Fruit fly (Drosophila melanogaster) whole organism, embryonic: ENCODE measurements around the gene Mondo.

Source experiments
- Bdp1 ChIP-seq: fragments of 200-800 bp; sonication (Bioruptor generic); optimal IDR thresholded peaks from 3 replicates; lab custom pipeline; 2016; ENCODE audit warnings: missing biosample characterization, missing genetic modification characterization
- C15 ChIP-seq: fragments of 200-800 bp; sonication (Bioruptor generic); IDR thresholded peaks from 3 replicates; pipeline ENCODE4 v1.3.6; 2022; ENCODE audit warnings: missing biosample characterization, missing genetic modification characterization
- CG10274 ChIP-seq: fragments of 200-800 bp; sonication (Bioruptor generic); optimal IDR thresholded peaks from 3 replicates; lab custom pipeline; 2017; ENCODE audit warnings: missing biosample characterization, mild to moderate bottlenecking, missing genetic modification characterization
- CG10366 ChIP-seq: fragments of 200-800 bp; sonication (Bioruptor generic); IDR thresholded peaks from 2 replicates; pipeline ENCODE4 v1.3.6; 2022; ENCODE audit warnings: missing biosample characterization, missing genetic modification characterization
- CG11696 ChIP-seq: fragments of 200-800 bp; sonication (Bioruptor generic); IDR thresholded peaks from 2 replicates; pipeline ENCODE4 v1.3.6; 2022; ENCODE audit warnings: missing biosample characterization, missing genetic modification characterization
- CG12071 ChIP-seq: fragments of 200-800 bp; sonication (Bioruptor generic); optimal IDR thresholded peaks from 3 replicates; lab custom pipeline; 2018; ENCODE audit warnings: missing biosample characterization, mild to moderate bottlenecking, missing genetic modification characterization
- CG12219 ChIP-seq: fragments of 200-800 bp; sonication (Bioruptor generic); optimal IDR thresholded peaks from 3 replicates; lab custom pipeline; 2018; ENCODE audit warnings: missing biosample characterization, mild to moderate bottlenecking, missing genetic modification characterization
- CG12299 ChIP-seq: fragments of 200-800 bp; sonication (Bioruptor generic); optimal IDR thresholded peaks from 2 replicates; lab custom pipeline; 2018; ENCODE audit warnings: missing biosample characterization, mild to moderate bottlenecking, missing genetic modification characterization
- CG13287 ChIP-seq: fragments of 200-800 bp; sonication (Bioruptor generic); IDR thresholded peaks from 2 replicates; pipeline ENCODE4 v1.3.6; 2022; ENCODE audit warnings: missing biosample characterization, missing genetic modification characterization; ENCODE audit not compliant: partially characterized antibody
- CG13424 ChIP-seq: fragments of 200-800 bp; sonication (Bioruptor generic); optimal IDR thresholded peaks from 2 replicates; lab custom pipeline; 2019; ENCODE audit warnings: missing biosample characterization, mild to moderate bottlenecking, missing genetic modification characterization, moderate library complexity
- CG13894 ChIP-seq: fragments of 200-800 bp; sonication (Bioruptor generic); optimal IDR thresholded peaks from 3 replicates; lab custom pipeline; 2018; ENCODE audit warnings: missing biosample characterization, mild to moderate bottlenecking, missing genetic modification characterization, moderate library complexity
- CG30403 ChIP-seq: fragments of 200-800 bp; sonication (Bioruptor generic); optimal IDR thresholded peaks from 3 replicates; lab custom pipeline; 2016; ENCODE audit warnings: missing biosample characterization, missing genetic modification characterization
- CG31224 ChIP-seq: fragments of 200-800 bp; sonication (Bioruptor generic); IDR thresholded peaks from 2 replicates; pipeline ENCODE4 v1.3.6; 2022; ENCODE audit warnings: missing biosample characterization, missing genetic modification characterization
- CG5245 ChIP-seq: fragments of 200-800 bp; sonication (Bioruptor generic); optimal IDR thresholded peaks from 3 replicates; lab custom pipeline; 2016; ENCODE audit warnings: missing biosample characterization, missing genetic modification characterization
- CG7357 ChIP-seq: fragments of 200-800 bp; sonication (Bioruptor generic); IDR thresholded peaks from 3 replicates; pipeline ENCODE4 v1.3.6; 2022; ENCODE audit warnings: missing biosample characterization, missing genetic modification characterization
- CrebB ChIP-seq: fragments of 200-800 bp; sonication (Bioruptor generic); optimal IDR thresholded peaks from 3 replicates; lab custom pipeline; 2018; ENCODE audit warnings: missing biosample characterization, mild to moderate bottlenecking, missing genetic modification characterization
- Dref ChIP-seq: fragments of 200-800 bp; sonication (Bioruptor generic); IDR thresholded peaks from 2 replicates; pipeline ENCODE4 v1.3.6; 2022; ENCODE audit warnings: missing biosample characterization, missing genetic modification characterization
- E2f2 ChIP-seq: fragments of 200-800 bp; sonication (Bioruptor generic); IDR thresholded peaks from 2 replicates; pipeline ENCODE4 v1.3.6; 2022; ENCODE audit warnings: missing biosample characterization, missing genetic modification characterization
- Hmx ChIP-seq: fragments of 200-800 bp; sonication (Bioruptor generic); optimal IDR thresholded peaks from 2 replicates; lab custom pipeline; 2016; ENCODE audit warnings: missing biosample characterization, missing genetic modification characterization
- Hr3 ChIP-seq: fragments of 200-800 bp; sonication (Bioruptor generic); optimal IDR thresholded peaks from 3 replicates; lab custom pipeline; 2016; ENCODE audit warnings: missing biosample characterization, missing genetic modification characterization
- Lhr ChIP-seq: fragments of 200-800 bp; sonication (Bioruptor generic); optimal IDR thresholded peaks from 3 replicates; lab custom pipeline; 2017; ENCODE audit warnings: mild to moderate bottlenecking, missing biosample characterization, missing genetic modification reagents, missing genetic modification characterization
- MESR4 ChIP-seq: fragments of 200-800 bp; sonication (Bioruptor generic); optimal IDR thresholded peaks from 2 replicates; lab custom pipeline; 2018; ENCODE audit warnings: missing biosample characterization, mild to moderate bottlenecking, missing genetic modification characterization, moderate library complexity
- Mad ChIP-seq: fragments of 200-800 bp; sonication (Bioruptor generic); optimal IDR thresholded peaks from 2 replicates; lab custom pipeline; 2016; ENCODE audit warnings: missing biosample characterization, missing genetic modification characterization
- Scr ChIP-seq: fragments of 200-800 bp; sonication (Bioruptor generic); IDR thresholded peaks from 2 replicates; pipeline ENCODE4 v1.3.6; 2022; ENCODE audit warnings: missing biosample characterization, missing genetic modification characterization; ENCODE audit not compliant: partially characterized antibody
- Sry-β ChIP-seq: fragments of 200-800 bp; sonication (Bioruptor generic); optimal IDR thresholded peaks from 2 replicates; lab custom pipeline; 2018; ENCODE audit warnings: missing biosample characterization, mild to moderate bottlenecking, missing genetic modification characterization, moderate library complexity
- YL-1 ChIP-seq: fragments of 200-800 bp; sonication (Bioruptor generic); optimal IDR thresholded peaks from 3 replicates; lab custom pipeline; 2017; ENCODE audit warnings: missing biosample characterization, mild to moderate bottlenecking, missing genetic modification characterization
- az2 ChIP-seq: fragments of 200-800 bp; sonication (Bioruptor generic); optimal IDR thresholded peaks from 3 replicates; lab custom pipeline; 2016; ENCODE audit warnings: missing biosample characterization, missing genetic modification characterization
- cato ChIP-seq: fragments of 200-800 bp; sonication (Bioruptor generic); optimal IDR thresholded peaks from 2 replicates; lab custom pipeline; 2016; ENCODE audit warnings: missing biosample characterization, missing genetic modification characterization, borderline replicate concordance
- dan ChIP-seq: fragments of 200-800 bp; sonication (Bioruptor generic); IDR thresholded peaks from 2 replicates; pipeline ENCODE4 v1.3.6; 2022; ENCODE audit warnings: missing biosample characterization, missing genetic modification characterization
- dimm ChIP-seq: fragments of 200-800 bp; sonication (Bioruptor generic); IDR thresholded peaks from 2 replicates; pipeline ENCODE4 v1.3.6; 2022; ENCODE audit warnings: missing biosample characterization, missing genetic modification characterization
- disco-r ChIP-seq: fragments of 200-800 bp; sonication (Bioruptor generic); optimal IDR thresholded peaks from 2 replicates; lab custom pipeline; 2016; ENCODE audit warnings: missing biosample characterization, missing genetic modification characterization
- en ChIP-seq: fragments of 200-800 bp; sonication (Bioruptor generic); optimal IDR thresholded peaks from 2 replicates; lab custom pipeline; 2016; ENCODE audit warnings: missing biosample characterization, missing genetic modification characterization
- fru ChIP-seq: fragments of >200 bp; optimal IDR thresholded peaks from 2 replicates; lab custom pipeline; 2017
- ftz-f1 ChIP-seq: fragments of 200-800 bp; sonication (Bioruptor generic); optimal IDR thresholded peaks from 2 replicates; lab custom pipeline; 2016; ENCODE audit warnings: missing biosample characterization, missing genetic modification characterization
- gce ChIP-seq: fragments of 200-800 bp; sonication (Bioruptor generic); IDR thresholded peaks from 3 replicates; pipeline ENCODE4 v1.3.6; 2022; ENCODE audit warnings: missing biosample characterization, missing genetic modification characterization
- insv ChIP-seq, 2 experiments: fragments of 200-800 bp; sonication (Bioruptor generic); optimal IDR thresholded peaks; 3 replicates each; lab custom pipeline; 2016 to 2018; ENCODE audit warnings: missing biosample characterization in 2 of 2, missing genetic modification characterization in 2 of 2
- jumu ChIP-seq: fragments of 200-800 bp; sonication (Bioruptor generic); optimal IDR thresholded peaks from 3 replicates; lab custom pipeline; 2016; ENCODE audit warnings: missing biosample characterization, missing genetic modification characterization
- kni ChIP-seq: fragments of 200-800 bp; sonication (Bioruptor generic); optimal IDR thresholded peaks from 3 replicates; lab custom pipeline; 2017; ENCODE audit warnings: mild to moderate bottlenecking, missing biosample characterization, missing genetic modification reagents, missing genetic modification characterization
- knrl ChIP-seq: fragments of 200-800 bp; sonication (Bioruptor generic); IDR thresholded peaks from 3 replicates; pipeline ENCODE4 v1.3.6; 2022; ENCODE audit warnings: missing biosample characterization, missing genetic modification characterization; ENCODE audit not compliant: partially characterized antibody
- mam ChIP-seq: fragments of 200-800 bp; sonication (Bioruptor generic); optimal IDR thresholded peaks from 3 replicates; lab custom pipeline; 2016; ENCODE audit warnings: missing biosample characterization, missing genetic modification characterization
- nau ChIP-seq: fragments of 200-800 bp; sonication (Bioruptor generic); optimal IDR thresholded peaks from 3 replicates; lab custom pipeline; 2017; ENCODE audit warnings: missing biosample characterization, mild to moderate bottlenecking, missing genetic modification characterization, missing genetic modification reagents
- nom ChIP-seq: fragments of 200-800 bp; sonication (Bioruptor generic); optimal IDR thresholded peaks from 2 replicates; lab custom pipeline; 2017; ENCODE audit warnings: missing biosample characterization, missing genetic modification characterization, mild to moderate bottlenecking, moderate library complexity, missing genetic modification reagents
- repo ChIP-seq: fragments of 200-800 bp; sonication (Bioruptor generic); optimal IDR thresholded peaks from 2 replicates; lab custom pipeline; 2016; ENCODE audit warnings: missing biosample characterization, missing genetic modification characterization
- rib ChIP-seq: fragments of 200-800 bp; sonication (Bioruptor generic); IDR thresholded peaks from 2 replicates; pipeline ENCODE4 v1.3.6; 2022; ENCODE audit warnings: missing biosample characterization, missing genetic modification characterization
- so ChIP-seq: fragments of 200-800 bp; sonication (Bioruptor generic); IDR thresholded peaks from 3 replicates; pipeline ENCODE4 v1.3.6; 2022; ENCODE audit warnings: missing biosample characterization, missing genetic modification characterization
- stwl ChIP-seq: fragments of 200-800 bp; sonication (Bioruptor generic); optimal IDR thresholded peaks from 3 replicates; lab custom pipeline; 2018; ENCODE audit warnings: missing biosample characterization, mild to moderate bottlenecking, missing genetic modification characterization, moderate library complexity
- tap ChIP-seq: fragments of 200-800 bp; optimal IDR thresholded peaks from 3 replicates; lab custom pipeline; 2019; ENCODE audit warnings: missing biosample characterization, mild to moderate bottlenecking, missing genetic modification characterization, moderate library complexity
- tna ChIP-seq: fragments of 200-800 bp; sonication (Bioruptor generic); IDR thresholded peaks from 2 replicates; pipeline ENCODE4 v1.3.6; 2022; ENCODE audit warnings: missing biosample characterization, missing genetic modification characterization; ENCODE audit not compliant: partially characterized antibody
- tup ChIP-seq: fragments of 200-800 bp; sonication (Bioruptor generic); optimal IDR thresholded peaks from 2 replicates; lab custom pipeline; 2016; ENCODE audit warnings: missing biosample characterization, mild to moderate bottlenecking, missing genetic modification characterization, moderate library complexity
- twi ChIP-seq: fragments of 200-800 bp; optimal IDR thresholded peaks from 2 replicates; lab custom pipeline; 2019; ENCODE audit warnings: missing biosample characterization, mild to moderate bottlenecking, missing genetic modification characterization, moderate library complexity

The Mondo gene

DNA sequence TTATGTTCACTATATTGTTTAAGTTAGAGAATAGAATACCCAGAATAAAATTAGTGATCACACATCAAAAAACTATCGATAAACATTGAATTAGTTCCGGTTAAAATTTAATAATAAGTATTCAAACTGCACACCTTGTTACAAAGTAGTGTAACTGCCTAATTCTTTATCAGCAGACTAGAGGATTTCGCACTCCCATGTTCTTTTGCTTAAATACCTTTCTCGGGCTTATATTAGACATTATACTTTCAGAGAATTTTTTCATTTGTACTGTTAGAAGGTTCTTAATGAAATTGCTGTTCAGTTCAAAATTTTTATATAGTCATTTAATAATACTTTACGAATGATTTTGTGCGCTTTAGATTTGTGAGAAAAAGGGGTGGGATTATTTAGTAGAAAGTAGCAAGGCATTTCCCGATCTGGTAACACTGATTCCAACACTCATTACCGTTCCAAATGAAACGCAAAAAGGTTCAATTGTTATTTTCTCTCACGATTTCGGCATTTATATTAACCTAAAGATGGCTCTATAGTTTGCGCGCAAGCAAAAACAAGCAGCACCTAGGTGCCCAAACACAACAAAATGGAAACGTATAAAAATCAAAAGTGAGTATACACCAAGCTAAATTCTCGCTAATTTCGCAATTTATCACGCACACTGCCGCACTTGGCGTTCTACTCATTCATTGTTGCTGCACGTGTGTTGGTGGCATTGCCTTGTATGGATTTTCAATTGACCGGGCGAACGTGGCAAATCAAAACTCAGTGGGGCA, 763 bp upstream of the Mondo start, which contains the start of gene crc (continued):
- TF ChIP-seq CG13424 (tag; lab: Kevin White, UChicago), result peak; percentile 54
- no peak for TF ChIP-seq so (GFP tag; lab: Robert Waterston, UW)
- no peak for TF ChIP-seq mam (GFP tag; lab: Kevin White, UChicago)
- TF ChIP-seq CG12299 (tag; lab: Kevin White, UChicago), result peak; percentile 17
- no peak for TF ChIP-seq Hr3 (GFP tag; lab: Kevin White, UChicago)
- TF ChIP-seq Scr (GFP tag; lab: Robert Waterston, UW), result peak; percentile 64
- no peak for TF ChIP-seq nau
- TF ChIP-seq kni (GFP tag; lab: Kevin White, UChicago), result no peak
- TF ChIP-seq dan, result no peak
- TF ChIP-seq CG31224, result no peak; the same call in 1 of the 2 replicates
- TF ChIP-seq fru (lab: Kevin White, UChicago), result no peak
- TF ChIP-seq ftz-f1 (GFP tag; lab: Kevin White, UChicago), result no peak
- TF ChIP-seq gce (GFP tag; lab: Robert Waterston, UW), result no peak
- TF ChIP-seq az2 (GFP tag; lab: Kevin White, UChicago), result peak; percentile 38
- TF ChIP-seq Mad (GFP tag; lab: Kevin White, UChicago), result no peak
- TF ChIP-seq stwl, result peak; percentile 31
- TF ChIP-seq dimm (GFP tag; lab: Robert Waterston, UW), result no peak
- peak; percentile 99 for TF ChIP-seq MESR4 (GFP tag; lab: Kevin White, UChicago)
- TF ChIP-seq tup (GFP tag; lab: Kevin White, UChicago), result no peak
- no peak for TF ChIP-seq CG13894 (tag; lab: Kevin White, UChicago)
- TF ChIP-seq repo (GFP tag; lab: Kevin White, UChicago), result no peak
- no peak for TF ChIP-seq insv (GFP tag; optimal IDR thresholded peaks at IDR 0.05; lab: Kevin White, UChicago)
- peak; percentile 62 for TF ChIP-seq CG13287 (GFP tag; lab: Robert Waterston, UW)
- no peak for TF ChIP-seq nom (GFP tag; lab: Kevin White, UChicago)
- peak; percentile 10; the same call in 1 of the 2 replicates for TF ChIP-seq E2f2 (GFP tag; lab: Robert Waterston, UW)
- no peak for TF ChIP-seq CG10366
- TF ChIP-seq CG11696, result no peak
- TF ChIP-seq Bdp1 (GFP tag; lab: Kevin White, UChicago), result no peak
- TF ChIP-seq CrebB, result no peak
- TF ChIP-seq twi, result no peak
- no peak for TF ChIP-seq jumu (GFP tag; lab: Kevin White, UChicago)
- TF ChIP-seq YL-1 (GFP tag; lab: Kevin White, UChicago), result peak; percentile 91
- no peak for TF ChIP-seq tap (tag; lab: Kevin White, UChicago)
- TF ChIP-seq knrl (GFP tag; lab: Robert Waterston, UW), result no peak
- TF ChIP-seq en, result no peak
- no peak for TF ChIP-seq Hmx (GFP tag; lab: Kevin White, UChicago)
- TF ChIP-seq disco-r, result no peak
- no peak for TF ChIP-seq CG12071
- no peak for TF ChIP-seq CG5245
- no peak for TF ChIP-seq CG10274 (GFP tag; lab: Kevin White, UChicago)
- TF ChIP-seq cato, result no peak
- TF ChIP-seq Sry-β (GFP tag; lab: Kevin White, UChicago), result no peak
- peak; percentile 79; the same call in 1 of the 2 replicates for TF ChIP-seq rib (GFP tag; lab: Robert Waterston, UW)
- no peak for TF ChIP-seq Lhr (GFP tag; lab: Kevin White, UChicago)
- peak; percentile 57 for TF ChIP-seq CG30403
- no peak for TF ChIP-seq CG12219 (GFP tag; lab: Kevin White, UChicago)
- TF ChIP-seq Dref (GFP tag; lab: Robert Waterston, UW), result no peak
- no peak for TF ChIP-seq CG7357
- no peak for TF ChIP-seq C15
- TF ChIP-seq tna (GFP tag; lab: Robert Waterston, UW), result no peak
